Fruit fly (Drosophila melanogaster) whole organism, embryonic: ENCODE measurements around the gene CG42852.
A peak's percentile ranks its signal among the peaks of the same experiment; 100 is the strongest.

Experiments used
- Abd-B ChIP-seq: fragments of 200-800 bp; sonication (Bioruptor generic); optimal IDR thresholded peaks from 2 replicates; lab custom pipeline; 2018; ENCODE audit warnings: missing biosample characterization, mild to moderate bottlenecking, missing genetic modification characterization, moderate library complexity
- Bgb ChIP-seq: fragments of 200-800 bp; sonication (Bioruptor generic); IDR thresholded peaks from 2 replicates; pipeline ENCODE4 v1.3.6; 2022; ENCODE audit warnings: missing biosample characterization, missing genetic modification characterization; ENCODE audit not compliant: partially characterized antibody
- CG12391 ChIP-seq: fragments of 200-800 bp; sonication (Bioruptor generic); optimal IDR thresholded peaks from 3 replicates; lab custom pipeline; 2018; ENCODE audit warnings: missing biosample characterization, mild to moderate bottlenecking, missing genetic modification characterization, moderate library complexity
- CG12769 ChIP-seq: fragments of 200-800 bp; sonication (Bioruptor generic); optimal IDR thresholded peaks from 2 replicates; lab custom pipeline; 2019; ENCODE audit warnings: missing biosample characterization, mild to moderate bottlenecking, missing genetic modification characterization, moderate library complexity
- CG14860 ChIP-seq: fragments of 200-800 bp; sonication (Bioruptor generic); IDR thresholded peaks from 3 replicates; pipeline ENCODE4 v1.3.6; 2022; ENCODE audit warnings: missing biosample characterization, missing genetic modification characterization; ENCODE audit not compliant: partially characterized antibody
- CG15011 ChIP-seq: fragments of 200-800 bp; sonication (Bioruptor generic); optimal IDR thresholded peaks from 3 replicates; lab custom pipeline; 2018; ENCODE audit warnings: missing biosample characterization, mild to moderate bottlenecking, missing genetic modification characterization
- CG1603 ChIP-seq: fragments of 200-800 bp; sonication (Bioruptor generic); optimal IDR thresholded peaks from 2 replicates; lab custom pipeline; 2019; ENCODE audit warnings: missing biosample characterization, mild to moderate bottlenecking, missing genetic modification characterization, moderate library complexity
- CG1647 ChIP-seq: fragments of 200-800 bp; sonication (Bioruptor generic); optimal IDR thresholded peaks from 3 replicates; lab custom pipeline; 2016; ENCODE audit warnings: missing biosample characterization, missing genetic modification characterization
- CG17359 ChIP-seq: fragments of 200-800 bp; sonication (Bioruptor generic); optimal IDR thresholded peaks from 3 replicates; lab custom pipeline; 2018; ENCODE audit warnings: missing biosample characterization, mild to moderate bottlenecking, missing genetic modification characterization, moderate library complexity
- CG17612 ChIP-seq: fragments of 200-800 bp; sonication (Bioruptor generic); IDR thresholded peaks from 2 replicates; pipeline ENCODE4 v1.3.6; 2022; ENCODE audit warnings: missing biosample characterization, missing genetic modification characterization
- CG3065 ChIP-seq: fragments of 200-800 bp; sonication (Bioruptor generic); optimal IDR thresholded peaks from 2 replicates; lab custom pipeline; 2016; ENCODE audit warnings: missing biosample characterization, missing genetic modification characterization
- CG32772 ChIP-seq: fragments of 200-800 bp; sonication (Bioruptor generic); IDR thresholded peaks from 2 replicates; pipeline ENCODE4 v1.3.6; 2022; ENCODE audit warnings: missing biosample characterization, missing genetic modification characterization
- CG43689 ChIP-seq: fragments of 200-800 bp; sonication (Bioruptor generic); IDR thresholded peaks from 2 replicates; pipeline ENCODE4 v1.3.6; 2022; ENCODE audit warnings: missing biosample characterization, missing genetic modification characterization
- CG4617 ChIP-seq: fragments of 200-800 bp; sonication (Bioruptor generic); optimal IDR thresholded peaks from 3 replicates; lab custom pipeline; 2016; ENCODE audit warnings: missing biosample characterization, missing genetic modification characterization, borderline replicate concordance
- CG5953 ChIP-seq: fragments of 200-800 bp; sonication (Bioruptor generic); IDR thresholded peaks from 2 replicates; pipeline ENCODE4 v1.3.6; 2022; ENCODE audit warnings: missing biosample characterization, missing genetic modification characterization
- CG6689 ChIP-seq: fragments of 200-800 bp; sonication (Bioruptor generic); IDR thresholded peaks from 2 replicates; pipeline ENCODE4 v1.3.6; 2022; ENCODE audit warnings: missing biosample characterization, missing genetic modification characterization
- CG8281 ChIP-seq: fragments of 200-800 bp; sonication (Bioruptor generic); optimal IDR thresholded peaks from 2 replicates; lab custom pipeline; 2018; ENCODE audit warnings: missing biosample characterization, mild to moderate bottlenecking, missing genetic modification characterization, moderate library complexity
- CG8944 ChIP-seq: fragments of 200-800 bp; sonication (Bioruptor generic); optimal IDR thresholded peaks from 3 replicates; lab custom pipeline; 2016; ENCODE audit warnings: missing biosample characterization, missing genetic modification characterization
- CG9817 ChIP-seq: fragments of 200-800 bp; sonication (Bioruptor generic); optimal IDR thresholded peaks from 2 replicates; lab custom pipeline; 2018; ENCODE audit warnings: missing biosample characterization, mild to moderate bottlenecking, missing genetic modification characterization, moderate library complexity
- E2f1 ChIP-seq: fragments of 200-800 bp; sonication (Bioruptor generic); IDR thresholded peaks from 2 replicates; pipeline ENCODE4 v1.3.6; 2022; ENCODE audit warnings: missing biosample characterization, missing genetic modification characterization
- Gsc ChIP-seq: fragments of 200-800 bp; sonication (Bioruptor generic); IDR thresholded peaks from 2 replicates; pipeline ENCODE4 v1.3.6; 2022; ENCODE audit warnings: missing biosample characterization, missing genetic modification characterization
- Hr51 ChIP-seq, 2 experiments: fragments of 200-800 bp; sonication (Bioruptor generic); optimal IDR thresholded peaks; 2 replicates in 1 of 2; 3 replicates in 1 of 2; lab custom pipeline; 2016 to 2018; ENCODE audit warnings: missing biosample characterization in 2 of 2, missing genetic modification characterization in 2 of 2, mild to moderate bottlenecking in 1 of 2, moderate library complexity in 1 of 2
- Lim3 ChIP-seq: fragments of 200-800 bp; sonication (Bioruptor generic); IDR thresholded peaks from 2 replicates; pipeline ENCODE4 v1.3.6; 2022; ENCODE audit warnings: missing biosample characterization, missing genetic modification characterization
- Lpt ChIP-seq: fragments of >200 bp; optimal IDR thresholded peaks from 2 replicates; lab custom pipeline; 2018; ENCODE audit warnings: missing biosample characterization, missing genetic modification characterization
- MBD-R2 ChIP-seq: fragments of 200-800 bp; sonication (Bioruptor generic); IDR thresholded peaks from 2 replicates; pipeline ENCODE4 v1.3.6; 2022; ENCODE audit warnings: missing biosample characterization, missing genetic modification characterization
- Max ChIP-seq: fragments of 200-800 bp; sonication (Bioruptor generic); optimal IDR thresholded peaks from 2 replicates; lab custom pipeline; 2016; ENCODE audit warnings: missing biosample characterization, mild to moderate bottlenecking, missing genetic modification characterization
- NC2β ChIP-seq: fragments of 200-800 bp; sonication (Bioruptor generic); optimal IDR thresholded peaks from 2 replicates; lab custom pipeline; 2016; ENCODE audit warnings: missing biosample characterization, missing genetic modification characterization
- PHDP ChIP-seq: fragments of 200-800 bp; sonication (Bioruptor generic); optimal IDR thresholded peaks from 3 replicates; lab custom pipeline; 2018; ENCODE audit warnings: missing biosample characterization, mild to moderate bottlenecking, missing genetic modification characterization, moderate library complexity
- Sin3A ChIP-seq: fragments of >200 bp; optimal IDR thresholded peaks from 2 replicates; lab custom pipeline; 2018
- Six4 ChIP-seq: fragments of 200-800 bp; sonication (Bioruptor generic); optimal IDR thresholded peaks from 2 replicates; lab custom pipeline; 2016; ENCODE audit warnings: missing biosample characterization, missing genetic modification characterization
- Sox102F ChIP-seq: fragments of 200-800 bp; sonication (Bioruptor generic); optimal IDR thresholded peaks from 2 replicates; lab custom pipeline; 2018; ENCODE audit warnings: missing biosample characterization, mild to moderate bottlenecking, missing genetic modification characterization, moderate library complexity
- Sry-β ChIP-seq: fragments of 200-800 bp; sonication (Bioruptor generic); optimal IDR thresholded peaks from 2 replicates; lab custom pipeline; 2018; ENCODE audit warnings: missing biosample characterization, mild to moderate bottlenecking, missing genetic modification characterization, moderate library complexity
- TFAM ChIP-seq: fragments of 200-800 bp; sonication (Bioruptor generic); optimal IDR thresholded peaks from 2 replicates; lab custom pipeline; 2017; ENCODE audit warnings: missing biosample characterization, missing genetic modification characterization, inconsistent platforms
- Taf1 ChIP-seq: fragments of 200-800 bp; sonication (Bioruptor generic); IDR thresholded peaks from 2 replicates; pipeline ENCODE4 v1.3.6; 2022; ENCODE audit warnings: missing biosample characterization, missing genetic modification characterization
- Xbp1 ChIP-seq: fragments of 200-800 bp; sonication (Bioruptor generic); optimal IDR thresholded peaks from 3 replicates; lab custom pipeline; 2016; ENCODE audit warnings: missing biosample characterization, mild to moderate bottlenecking, missing genetic modification characterization
- Xrp1 ChIP-seq: fragments of 200-800 bp; sonication (Bioruptor generic); IDR thresholded peaks from 2 replicates; pipeline ENCODE4 v1.3.6; 2022; ENCODE audit warnings: missing biosample characterization, missing genetic modification characterization
- br ChIP-seq: fragments of >200 bp; optimal IDR thresholded peaks from 2 replicates; lab custom pipeline; 2017
- cad ChIP-seq: fragments of >200 bp; optimal IDR thresholded peaks from 2 replicates; lab custom pipeline; 2017; ENCODE audit warnings: missing biosample characterization, missing genetic modification characterization
- caup ChIP-seq: fragments of 200-800 bp; sonication (Bioruptor generic); optimal IDR thresholded peaks from 3 replicates; lab custom pipeline; 2017; ENCODE audit warnings: missing biosample characterization, mild to moderate bottlenecking, missing genetic modification characterization, moderate library complexity; ENCODE audit not compliant: severe bottlenecking
- da ChIP-seq: fragments of 200-800 bp; sonication (Bioruptor generic); optimal IDR thresholded peaks from 2 replicates; lab custom pipeline; 2016; ENCODE audit warnings: missing biosample characterization, missing genetic modification characterization
- danr ChIP-seq: fragments of 200-800 bp; sonication (Bioruptor generic); IDR thresholded peaks from 2 replicates; pipeline ENCODE4 v1.3.6; 2022; ENCODE audit warnings: missing biosample characterization, missing genetic modification characterization
- hbn ChIP-seq: fragments of 200-800 bp; sonication (Bioruptor generic); IDR thresholded peaks from 2 replicates; pipeline ENCODE4 v1.3.6; 2022; ENCODE audit warnings: missing biosample characterization, missing genetic modification characterization; ENCODE audit not compliant: partially characterized antibody
- kah ChIP-seq: fragments of 200-800 bp; sonication (Bioruptor generic); optimal IDR thresholded peaks from 2 replicates; lab custom pipeline; 2018; ENCODE audit warnings: missing biosample characterization, mild to moderate bottlenecking, missing genetic modification characterization
- klu ChIP-seq: fragments of 200-800 bp; sonication (Bioruptor generic); IDR thresholded peaks from 2 replicates; pipeline ENCODE4 v1.3.6; 2022; ENCODE audit warnings: missing biosample characterization, missing genetic modification characterization
- lov ChIP-seq, 2 experiments: fragments of 200-800 bp in 1 of 2; fragments of >200 bp in 1 of 2; sonication (Bioruptor generic) in 1 of 2; IDR thresholded peaks in 1 of 2; optimal IDR thresholded peaks in 1 of 2; 2 replicates in 1 of 2; 3 replicates in 1 of 2; pipeline versions ENCODE4 v1.3.6 to Lab custom; 2017 to 2022; ENCODE audit warnings: missing biosample characterization in 1 of 2, missing genetic modification characterization in 1 of 2
- pnt ChIP-seq: fragments of 200-800 bp; sonication (Bioruptor generic); optimal IDR thresholded peaks from 3 replicates; lab custom pipeline; 2016; ENCODE audit warnings: missing biosample characterization, missing genetic modification characterization
- sens ChIP-seq: fragments of 200-800 bp; sonication (Bioruptor generic); peaks from one replicate; lab custom pipeline; 2016; ENCODE audit warnings: missing biosample characterization, missing genetic modification characterization
- slbo ChIP-seq: fragments of 200-800 bp; sonication (Bioruptor generic); IDR thresholded peaks from 2 replicates; pipeline ENCODE4 v1.3.6; 2022; ENCODE audit warnings: missing biosample characterization, missing genetic modification characterization
- sqz ChIP-seq: fragments of 200-800 bp; sonication (Bioruptor generic); optimal IDR thresholded peaks from 3 replicates; lab custom pipeline; 2018; ENCODE audit warnings: missing biosample characterization, mild to moderate bottlenecking, missing genetic modification characterization
- tap ChIP-seq: fragments of 200-800 bp; optimal IDR thresholded peaks from 3 replicates; lab custom pipeline; 2019; ENCODE audit warnings: missing biosample characterization, mild to moderate bottlenecking, missing genetic modification characterization, moderate library complexity
- tgo ChIP-seq: fragments of 200-800 bp; sonication (Bioruptor generic); IDR thresholded peaks from 3 replicates; pipeline ENCODE4 v1.3.6; 2022; ENCODE audit warnings: missing biosample characterization, missing genetic modification characterization
- tna ChIP-seq: fragments of 200-800 bp; sonication (Bioruptor generic); IDR thresholded peaks from 2 replicates; pipeline ENCODE4 v1.3.6; 2022; ENCODE audit warnings: missing biosample characterization, missing genetic modification characterization; ENCODE audit not compliant: partially characterized antibody
- toy ChIP-seq: fragments of 200-800 bp; sonication (Bioruptor generic); IDR thresholded peaks from 2 replicates; pipeline ENCODE4 v1.3.6; 2022; ENCODE audit warnings: missing biosample characterization, missing genetic modification characterization

Gene CG42852

DNA sequence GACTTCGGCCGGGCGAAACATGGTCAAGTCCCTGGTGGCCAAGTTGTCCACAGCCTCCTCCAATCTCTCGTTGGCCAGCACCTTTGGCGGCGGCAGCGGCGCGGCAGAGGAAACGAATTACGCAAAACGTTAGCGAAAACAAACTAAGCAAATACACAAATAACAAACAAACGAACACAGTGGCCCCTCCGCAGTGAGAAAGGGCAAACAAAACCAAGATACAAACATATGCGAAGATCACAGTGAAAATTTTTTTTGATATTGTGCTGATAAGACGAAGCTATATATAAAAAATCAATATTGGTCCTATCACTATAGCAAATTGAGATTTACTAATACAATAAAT, 41.1 kb upstream of the CG42852 start (continued):
- TF ChIP-seq da (GFP tag; lab: Kevin White, UChicago) (no peak), Xrp1 (GFP tag; lab: Robert Waterston, UW) (peak; percentile 33), tna (no peak), MBD-R2 (no peak), CG43689 (no peak), E2f1 (no peak), TFAM (GFP tag; lab: Kevin White, UChicago) (no peak), CG1647 (GFP tag; lab: Kevin White, UChicago) (no peak), toy (GFP tag; lab: Robert Waterston, UW) (no peak), slbo (GFP tag; lab: Robert Waterston, UW) (no peak), CG12769 (tag; lab: Kevin White, UChicago) (no peak), klu (GFP tag; lab: Robert Waterston, UW) (no peak), CG14860 (GFP tag; lab: Robert Waterston, UW) (no peak), CG9817 (tag; lab: Kevin White, UChicago) (no peak), Gsc (GFP tag; lab: Robert Waterston, UW) (no peak), CG6689 (GFP tag; lab: Robert Waterston, UW) (no peak), Sin3A (lab: Kevin White, UChicago) (no peak), Max (GFP tag; lab: Kevin White, UChicago) (no peak), Xbp1 (GFP tag; lab: Kevin White, UChicago) (peak; percentile 10), lov (optimal IDR thresholded peaks at IDR 0.05; lab: Kevin White, UChicago) (no peak), lov (GFP tag; IDR thresholded peaks at IDR 0.05; lab: Robert Waterston, UW) (no peak), sens (GFP tag; lab: Kevin White, UChicago) (peak; percentile 59), Sox102F (GFP tag; lab: Kevin White, UChicago) (no peak), CG5953 (no peak), CG8944 (GFP tag; lab: Kevin White, UChicago) (peak; percentile 17), Sry-β (GFP tag; lab: Kevin White, UChicago) (no peak), CG17612 (GFP tag; lab: Robert Waterston, UW) (no peak), Lpt (GFP tag; lab: Kevin White, UChicago) (no peak), caup (GFP tag; lab: Kevin White, UChicago) (no peak), hbn (GFP tag; lab: Robert Waterston, UW) (no peak), danr (GFP tag; lab: Robert Waterston, UW) (no peak), Taf1 (GFP tag; lab: Robert Waterston, UW) (no peak), sqz (GFP tag; lab: Kevin White, UChicago) (no peak), CG3065 (GFP tag; lab: Kevin White, UChicago) (no peak), CG15011 (GFP tag; lab: Kevin White, UChicago) (peak; percentile 34), CG17359 (tag; lab: Kevin White, UChicago) (no peak), CG4617 (no peak), pnt (GFP tag; lab: Kevin White, UChicago) (no peak), tap (no peak), NC2β (GFP tag; lab: Kevin White, UChicago) (no peak), br (lab: Kevin White, UChicago) (no peak), cad (GFP tag; lab: Kevin White, UChicago) (no peak), CG12391 (peak; percentile 8), Lim3 (GFP tag; lab: Robert Waterston, UW) (no peak), Bgb (GFP tag; lab: Robert Waterston, UW) (no peak), tgo (GFP tag; lab: Robert Waterston, UW) (no peak; the same call in 2 of the 3 replicates), Six4 (GFP tag; lab: Kevin White, UChicago) (no peak), CG1603 (tag; lab: Kevin White, UChicago) (no peak), PHDP (tag; lab: Kevin White, UChicago) (no peak), Hr51 (GFP tag; optimal IDR thresholded peaks at IDR 0.05; lab: Kevin White, UChicago) (no peak), CG32772 (GFP tag; lab: Robert Waterston, UW) (no peak), Abd-B (no peak), kah (GFP tag; lab: Kevin White, UChicago) (no peak), CG8281 (no peak)
